Fruit fly (Drosophila melanogaster) whole organism: Measurements from ENCODE around the gene CG14410.

Experiments used
- EcR ChIP-seq, 2 experiments: fragments of >200 bp; optimal IDR thresholded peaks; 2 replicates each; lab custom pipeline; 2017; ENCODE audit warnings: missing biosample characterization in 2 of 2, missing genetic modification characterization in 2 of 2, missing genetic modification reagents in 2 of 2
- pan ChIP-seq: fragments of >200 bp; optimal IDR thresholded peaks from 2 replicates; lab custom pipeline; 2017

- TF ChIP-seq EcR (GFP tag; optimal IDR thresholded peaks at IDR 0.05; lab: Kevin White, UChicago): no peak
- no peak for TF ChIP-seq pan (lab: Kevin White, UChicago)
Observed at dm6 chrX:14871028-14871427, 34.5 kb downstream of the CG14410 start, which contains the start of gene CG9518.
